Fruit fly (Drosophila melanogaster): ENCODE measurements around the gene Cyp305a1.

DNA sequence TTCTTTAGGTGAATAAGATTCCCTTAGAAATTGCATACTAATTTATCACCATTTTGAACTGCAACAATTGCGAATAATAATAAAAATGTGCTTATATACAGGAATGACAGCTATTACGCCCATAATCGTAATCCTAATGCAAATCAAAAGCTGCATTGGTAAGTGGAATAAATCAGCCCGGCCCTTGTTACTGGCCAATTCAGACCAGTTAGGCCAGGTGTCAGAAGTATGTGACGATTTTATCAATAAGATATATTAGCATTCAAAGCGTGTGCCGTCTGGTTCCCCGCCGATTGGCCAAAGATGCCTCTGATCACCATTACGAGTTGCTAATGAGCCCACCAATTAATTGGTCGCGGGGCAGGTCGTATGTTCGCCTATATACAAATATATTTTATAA is 648 bp downstream of the Cyp305a1 start:
- TF ChIP-seq insv (optimal IDR thresholded peaks at IDR 0.05), result no peak
- no peak for TF ChIP-seq Myc (optimal IDR thresholded peaks at IDR 0.05)
- no peak for TF ChIP-seq h (optimal IDR thresholded peaks at IDR 0.05)
- TF ChIP-seq psq (optimal IDR thresholded peaks at IDR 0.05), result no peak

Data from Kc167 (cell line).